Worm (Caenorhabditis elegans) whole organism, L2 larva: Measurements from ENCODE around the gene Y105C5A.508.
"Not testable (repeated sequence)": the region's sequence is repeated elsewhere in the genome, so short reads cannot be mapped to it uniquely, and the experiment has no call there.

Source experiments
- R02D3.7 ChIP-seq: fragments of 150-350 bp; optimal IDR thresholded peaks from 2 replicates; lab custom pipeline; 2014; ENCODE audit warnings: missing biosample characterization, missing genetic modification characterization
- ama-1 ChIP-seq: fragments of 150-350 bp; optimal IDR thresholded peaks from 2 replicates; lab custom pipeline; 2018; ENCODE audit warnings: inconsistent platforms
- ceh-82 ChIP-seq: fragments of 150-350 bp; optimal IDR thresholded peaks from 2 replicates; lab custom pipeline; 2014; ENCODE audit warnings: missing biosample characterization, missing genetic modification characterization
- crh-2 ChIP-seq: sonication (generic microtip); optimal IDR thresholded peaks from 2 replicates; lab custom pipeline; 2017; ENCODE audit warnings: missing biosample characterization, missing genetic modification characterization
- egl-27 ChIP-seq: sonication (generic microtip); optimal IDR thresholded peaks from 3 replicates; lab custom pipeline; 2017; ENCODE audit warnings: missing biosample characterization, missing genetic modification reagents, missing genetic modification characterization
- nhr-12 ChIP-seq: fragments of 150-350 bp; optimal IDR thresholded peaks from 2 replicates; lab custom pipeline; 2014; ENCODE audit warnings: missing biosample characterization, missing genetic modification characterization
- nhr-237 ChIP-seq: fragments of 150-350 bp; optimal IDR thresholded peaks from 2 replicates; lab custom pipeline; 2014; ENCODE audit warnings: missing biosample characterization, missing genetic modification characterization
- skn-1 ChIP-seq: sonication (generic microtip); optimal IDR thresholded peaks from 2 replicates; lab custom pipeline; 2017; ENCODE audit warnings: missing biosample characterization, missing genetic modification characterization

DNA sequence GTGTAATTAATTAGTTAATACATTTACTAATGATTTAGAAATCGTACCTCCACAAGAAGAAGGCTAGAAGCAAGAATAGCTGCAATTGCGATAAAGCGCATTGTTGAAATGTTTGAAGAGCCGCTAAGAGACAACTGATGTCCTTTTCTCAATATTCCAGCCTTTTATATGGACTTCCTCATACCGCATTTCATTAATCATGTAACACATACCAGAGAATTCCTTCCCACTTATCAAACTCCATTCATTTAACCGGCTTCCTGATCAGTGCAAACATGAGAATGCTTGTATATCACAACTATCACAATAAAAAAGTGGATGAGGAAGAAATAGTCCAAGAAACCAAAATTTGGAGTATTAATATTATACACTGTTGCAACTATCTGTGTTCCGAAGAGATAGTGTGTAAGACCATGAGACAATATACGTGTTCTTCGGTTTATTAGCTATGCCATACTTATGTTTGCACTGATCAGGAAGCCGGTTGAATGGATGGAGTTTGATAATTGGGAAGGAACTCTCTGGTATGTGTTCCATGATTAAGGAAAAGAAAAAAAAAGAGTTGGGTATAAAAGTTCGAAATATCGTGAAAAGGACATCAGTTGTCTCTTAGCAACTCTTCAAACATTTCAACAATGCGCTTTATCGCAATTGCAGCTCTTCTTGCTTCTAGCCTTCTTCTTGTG lies 11.4 kb downstream of the Y105C5A.508 start, which contains the start of the genes pqn-78 and pqn-79:
- not testable (repeated sequence) for TF ChIP-seq ceh-82 (tag; lab: Kevin White, UChicago); egl-27 (tag; lab: Kevin White, UChicago); nhr-237 (tag; lab: Kevin White, UChicago); crh-2 (tag; lab: Kevin White, UChicago); R02D3.7 (tag; lab: Kevin White, UChicago); ama-1 (lab: Kevin White, UChicago); skn-1 (tag; lab: Kevin White, UChicago); nhr-12
